Worm (Caenorhabditis elegans) whole organism, late embryonic: ENCODE measurements around the gene srx-102.

Source experiments
- C08G9.2 ChIP-seq: sonication (generic microtip); optimal IDR thresholded peaks from 2 replicates; lab custom pipeline; 2016; ENCODE audit warnings: mild to moderate bottlenecking, missing genetic modification characterization, moderate library complexity, missing compliant biosample characterization
- K09A11.1 ChIP-seq: sonication (generic microtip); optimal IDR thresholded peaks from 2 replicates; lab custom pipeline; 2017; ENCODE audit warnings: antibody characterized with exemption, mild to moderate bottlenecking, missing genetic modification characterization, missing compliant biosample characterization; ENCODE audit not compliant: insufficient read depth
- ama-1 ChIP-seq: fragments of 150-350 bp; optimal IDR thresholded peaks from 2 replicates; lab custom pipeline; 2014
- ceh-14 ChIP-seq: sonication (generic microtip); optimal IDR thresholded peaks from 2 replicates; lab custom pipeline; 2016; ENCODE audit warnings: missing genotype, missing genetic modification characterization, missing compliant biosample characterization
- ceh-19 ChIP-seq: fragments of 200-800 bp; sonication (Bioruptor generic); optimal IDR thresholded peaks from 2 replicates; lab custom pipeline; 2018; ENCODE audit warnings: mild to moderate bottlenecking, missing genetic modification characterization, missing compliant biosample characterization
- ceh-22 ChIP-seq: sonication (generic microtip); optimal IDR thresholded peaks from 2 replicates; lab custom pipeline; 2017; ENCODE audit warnings: missing biosample characterization, missing genetic modification characterization
- ceh-24 ChIP-seq: sonication (generic microtip); optimal IDR thresholded peaks from 2 replicates; lab custom pipeline; 2016; ENCODE audit warnings: mild to moderate bottlenecking, missing genetic modification characterization, missing compliant biosample characterization
- ceh-31 ChIP-seq: sonication (generic microtip); optimal IDR thresholded peaks from 2 replicates; lab custom pipeline; 2016; ENCODE audit warnings: missing genetic modification characterization, missing compliant biosample characterization
- ceh-45 ChIP-seq: fragments of 200-800 bp; sonication (Bioruptor generic); IDR thresholded peaks from 2 replicates; pipeline ENCODE4 v1.3.6; 2022; ENCODE audit warnings: missing genetic modification reagents, missing genetic modification characterization, missing compliant biosample characterization
- ceh-48 ChIP-seq: sonication (generic microtip); optimal IDR thresholded peaks from 2 replicates; lab custom pipeline; 2016; ENCODE audit warnings: missing genetic modification characterization, inconsistent platforms, missing compliant biosample characterization
- ceh-6 ChIP-seq: fragments of 200-800 bp; sonication (Bioruptor generic); optimal IDR thresholded peaks from 2 replicates; lab custom pipeline; 2018; ENCODE audit warnings: mild to moderate bottlenecking, missing genetic modification characterization, missing compliant biosample characterization
- ceh-9 ChIP-seq: sonication (generic microtip); optimal IDR thresholded peaks from 2 replicates; lab custom pipeline; 2016; ENCODE audit warnings: mild to moderate bottlenecking, missing genetic modification characterization, inconsistent platforms, missing compliant biosample characterization
- che-1 ChIP-seq: sonication (generic microtip); optimal IDR thresholded peaks from 2 replicates; lab custom pipeline; 2016; ENCODE audit warnings: mild to moderate bottlenecking, missing genetic modification characterization, missing compliant biosample characterization
- dmd-4 ChIP-seq: sonication (generic microtip); optimal IDR thresholded peaks from 2 replicates; lab custom pipeline; 2016; ENCODE audit warnings: borderline replicate concordance, missing genetic modification characterization, missing compliant biosample characterization
- elt-2 ChIP-seq: sonication (generic microtip); optimal IDR thresholded peaks from 2 replicates; lab custom pipeline; 2016; ENCODE audit warnings: missing genetic modification reagents, missing genetic modification characterization, missing compliant biosample characterization
- eyg-1 ChIP-seq: sonication (generic microtip); optimal IDR thresholded peaks from 2 replicates; lab custom pipeline; 2016; ENCODE audit warnings: missing genotype, missing genetic modification characterization, missing compliant biosample characterization
- fkh-6 ChIP-seq: sonication (generic microtip); optimal IDR thresholded peaks from 2 replicates; lab custom pipeline; 2016; ENCODE audit warnings: missing genetic modification characterization, missing compliant biosample characterization
- gmeb-2 ChIP-seq: sonication (generic microtip); optimal IDR thresholded peaks from 2 replicates; lab custom pipeline; 2016; ENCODE audit warnings: missing genetic modification characterization, inconsistent platforms, missing compliant biosample characterization
- hlh-30 ChIP-seq: sonication (generic microtip); optimal IDR thresholded peaks from 2 replicates; lab custom pipeline; 2017; ENCODE audit warnings: antibody characterized with exemption, missing genetic modification characterization, missing compliant biosample characterization; ENCODE audit not compliant: insufficient read depth
- hlh-6 ChIP-seq: sonication (generic microtip); optimal IDR thresholded peaks from 2 replicates; lab custom pipeline; 2016; ENCODE audit warnings: missing genotype, missing genetic modification characterization, missing compliant biosample characterization
- hlh-8 ChIP-seq: sonication (generic microtip); optimal IDR thresholded peaks from 2 replicates; lab custom pipeline; 2016; ENCODE audit warnings: missing genotype, missing genetic modification characterization, missing compliant biosample characterization
- madf-2 ChIP-seq: sonication (generic microtip); optimal IDR thresholded peaks from 2 replicates; lab custom pipeline; 2017; ENCODE audit warnings: missing genetic modification characterization, missing compliant biosample characterization
- nhr-11 ChIP-seq: fragments of 150-350 bp; optimal IDR thresholded peaks from 2 replicates; lab custom pipeline; 2014; ENCODE audit warnings: missing biosample characterization, missing genetic modification characterization
- nhr-232 ChIP-seq: sonication (generic microtip); optimal IDR thresholded peaks from 2 replicates; lab custom pipeline; 2016; ENCODE audit warnings: missing genetic modification characterization, missing compliant biosample characterization
- npax-4 ChIP-seq: sonication (generic microtip); optimal IDR thresholded peaks from 2 replicates; lab custom pipeline; 2016; ENCODE audit warnings: missing genetic modification characterization, missing compliant biosample characterization
- odd-2 ChIP-seq: sonication (generic microtip); optimal IDR thresholded peaks from 2 replicates; lab custom pipeline; 2017; ENCODE audit warnings: antibody characterized with exemption, mild to moderate bottlenecking, missing genetic modification characterization, missing compliant biosample characterization
- pag-3 ChIP-seq: sonication (generic microtip); optimal IDR thresholded peaks from 2 replicates; lab custom pipeline; 2016; ENCODE audit warnings: missing compliant biosample characterization, missing genetic modification characterization, borderline replicate concordance
- pax-1 ChIP-seq: fragments of 150-350 bp; optimal IDR thresholded peaks from 2 replicates; lab custom pipeline; 2014; ENCODE audit warnings: missing biosample characterization, missing genetic modification characterization
- pha-2 ChIP-seq: sonication (generic microtip); optimal IDR thresholded peaks from 2 replicates; lab custom pipeline; 2017; ENCODE audit warnings: mild to moderate bottlenecking, missing genetic modification characterization, missing compliant biosample characterization
- pros-1 ChIP-seq: fragments of 150-350 bp; optimal IDR thresholded peaks from 2 replicates; lab custom pipeline; 2014; ENCODE audit warnings: missing biosample characterization, missing genetic modification reagents, missing genetic modification characterization
- ref-2 ChIP-seq: sonication (generic microtip); optimal IDR thresholded peaks from 2 replicates; lab custom pipeline; 2016; ENCODE audit warnings: missing genetic modification characterization, missing compliant biosample characterization
- sox-2 ChIP-seq: fragments of 200-800 bp; sonication (Bioruptor generic); IDR thresholded peaks from 2 replicates; pipeline ENCODE4 v1.3.6; 2022; ENCODE audit warnings: missing genetic modification reagents, missing genetic modification characterization, missing compliant biosample characterization
- tbx-2 ChIP-seq: sonication (generic microtip); optimal IDR thresholded peaks from 2 replicates; lab custom pipeline; 2016; ENCODE audit warnings: missing genetic modification characterization, missing compliant biosample characterization
- tbx-7 ChIP-seq: sonication (generic microtip); optimal IDR thresholded peaks from 2 replicates; lab custom pipeline; 2016; ENCODE audit warnings: missing genotype, missing genetic modification characterization, missing compliant biosample characterization
- unc-3 ChIP-seq, 2 experiments: fragments of 200-800 bp in 1 of 2; sonication (Bioruptor generic) in 1 of 2; sonication (generic microtip) in 1 of 2; conservative IDR thresholded peaks in 1 of 2; optimal IDR thresholded peaks in 1 of 2; 2 replicates each; pipeline versions ENCODE4 v1.3.6 to Lab custom; 2016 to 2022; ENCODE audit warnings: missing compliant biosample characterization in 2 of 2, missing genetic modification characterization in 2 of 2, missing genetic modification reagents in 1 of 2
- unc-42 ChIP-seq: sonication (generic microtip); optimal IDR thresholded peaks from 2 replicates; lab custom pipeline; 2016; ENCODE audit warnings: missing genotype, missing genetic modification characterization, missing compliant biosample characterization
- unc-55 ChIP-seq: sonication (generic microtip); optimal IDR thresholded peaks from 2 replicates; lab custom pipeline; 2017; ENCODE audit warnings: missing biosample characterization, missing genetic modification reagents, missing genetic modification characterization
- ztf-16 ChIP-seq: sonication (generic microtip); optimal IDR thresholded peaks from 2 replicates; lab custom pipeline; 2017; ENCODE audit warnings: missing genetic modification characterization, missing compliant biosample characterization

The srx-102 gene

DNA sequence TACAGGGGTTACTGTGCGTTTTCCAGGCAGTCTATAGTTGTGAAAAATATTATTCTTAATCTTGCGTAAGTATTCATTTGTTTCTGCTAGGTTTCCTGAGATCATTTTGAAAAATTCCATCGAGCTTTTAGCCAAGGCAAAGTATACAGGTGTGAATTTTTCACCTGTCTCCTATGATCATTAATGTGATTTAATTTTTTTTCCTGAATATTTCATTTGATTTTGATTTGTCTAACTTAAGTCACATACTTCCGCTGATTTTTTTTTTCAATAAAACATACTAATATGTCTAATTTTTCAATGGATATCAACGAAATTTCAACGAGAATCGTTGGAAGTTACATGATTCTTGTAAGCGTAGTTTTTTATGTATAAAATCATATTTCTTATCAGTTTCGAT lies 10.8 kb upstream of the srx-102 start, which contains the start of gene srx-108:
Gene srx-108 (plus strand): TSS at position 301 of the 400 bp plus-strand sequence.
- TF ChIP-seq eyg-1 (no peak), elt-2 (no peak), ceh-6 (GFP tag; lab: Kevin White, UChicago) (no peak), K09A11.1 (tag; lab: Kevin White, UChicago) (no peak)

DNA sequence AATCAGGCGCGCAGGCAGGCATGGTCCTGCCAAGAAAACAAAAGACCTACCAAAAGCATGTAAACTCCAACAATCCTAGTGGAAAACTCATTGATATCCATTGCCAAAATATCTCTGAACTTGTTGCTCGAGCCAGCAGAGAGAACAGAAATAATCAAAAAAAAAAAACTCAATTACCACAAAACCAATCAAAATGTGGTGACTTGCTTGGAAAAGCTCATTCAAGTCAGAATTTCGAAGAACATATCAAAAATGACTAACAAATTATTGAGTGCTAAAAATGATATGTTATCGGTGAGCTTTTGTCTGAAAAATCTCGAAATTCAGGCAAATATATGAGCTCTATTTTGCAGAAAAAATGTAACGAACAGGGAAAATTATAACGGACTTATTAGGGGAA lies 6.7 kb upstream of the srx-102 start, which contains the start of gene srx-105:
Gene srx-105 (minus strand): TSS at position 101 of the 400 bp plus-strand sequence.
- TF ChIP-seq ceh-48 (tag; lab: Kevin White, UChicago): no peak
- no peak for TF ChIP-seq C08G9.2 (tag; lab: Kevin White, UChicago)
- no peak for TF ChIP-seq hlh-8 (tag; lab: Kevin White, UChicago)
- TF ChIP-seq ref-2 (tag; lab: Kevin White, UChicago): no peak
- TF ChIP-seq nhr-11 (tag; lab: Kevin White, UChicago): no peak
- TF ChIP-seq unc-55 (GFP tag; lab: Kevin White, UChicago): no peak
- TF ChIP-seq che-1: no peak

- no peak for TF ChIP-seq elt-2
Measured at ce11 chrII:3699591-3699990, 5.0 kb upstream of the srx-102 start, which contains the start of gene srx-104. Gene srx-104, minus strand, starts transcription at chrII:3699691.

- TF ChIP-seq hlh-6 (tag; lab: Kevin White, UChicago) (no peak), npax-4 (tag; lab: Kevin White, UChicago) (no peak), fkh-6 (no peak), ceh-45 (GFP tag; lab: Robert Waterston, UW) (no peak), ceh-14 (tag; lab: Kevin White, UChicago) (no peak), ama-1 (lab: Kevin White, UChicago) (no peak), unc-42 (tag; lab: Kevin White, UChicago) (no peak), nhr-232 (no peak), pha-2 (no peak), ceh-9 (tag; lab: Kevin White, UChicago) (no peak), tbx-7 (tag; lab: Kevin White, UChicago) (no peak), pros-1 (tag; lab: Kevin White, UChicago) (no peak)
Measured at ce11 chrII:3690646-3691045, 3.9 kb downstream of the srx-102 start, which contains the start of gene srx-101. Gene srx-101, minus strand, starts transcription at chrII:3690746.

DNA sequence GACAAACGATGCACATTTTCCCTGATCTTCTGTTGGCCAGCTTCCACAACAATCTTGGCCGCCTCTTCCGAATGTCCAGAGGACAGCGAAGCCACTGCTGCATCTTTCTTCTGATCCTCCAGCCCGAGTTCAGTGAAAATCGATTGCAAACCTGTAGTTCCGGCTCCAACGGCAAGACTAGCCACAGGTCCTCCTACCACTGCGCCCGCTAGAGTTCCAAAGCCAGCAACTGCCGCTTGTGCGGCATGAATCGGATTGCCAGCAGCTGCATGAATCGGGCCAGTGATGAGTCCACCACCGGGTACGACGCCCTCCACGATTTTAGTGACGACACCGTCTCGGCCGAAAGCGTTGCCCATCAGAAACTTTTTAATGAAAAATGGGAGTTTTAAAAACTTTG lies 6.2 kb downstream of the srx-102 start, which contains the start of gene ifas-1:
Gene ifas-1 (minus strand): TSS at position 387 of the 400 bp plus-strand sequence.
- TF ChIP-seq ceh-24 (no peak), tbx-7 (tag; lab: Kevin White, UChicago) (no peak), hlh-8 (tag; lab: Kevin White, UChicago) (no peak), ztf-16 (no peak), odd-2 (tag; lab: Kevin White, UChicago) (no peak), nhr-232 (no peak), pros-1 (tag; lab: Kevin White, UChicago) (no peak), pag-3 (tag; lab: Kevin White, UChicago) (no peak), unc-3 (GFP tag; conservative IDR thresholded peaks at IDR 0.05; lab: Robert Waterston, UW) (no peak), unc-3 (tag; optimal IDR thresholded peaks at IDR 0.05; lab: Kevin White, UChicago) (no peak), madf-2 (tag; lab: Kevin White, UChicago) (no peak), pax-1 (tag; lab: Kevin White, UChicago) (no peak)
- TF ChIP-seq, all 69 proteins: peak for 0

ce11 chrII:3684487-3685067 lies 10.0 kb downstream of the srx-102 start:
- TF ChIP-seq ceh-19 (GFP tag; lab: Kevin White, UChicago) (no peak), hlh-30 (tag; lab: Kevin White, UChicago) (no peak), tbx-2 (tag; lab: Kevin White, UChicago) (no peak), ceh-22 (tag; lab: Kevin White, UChicago) (no peak), sox-2 (no peak), ztf-16 (no peak), gmeb-2 (tag; lab: Kevin White, UChicago) (no peak), ceh-31 (tag; lab: Kevin White, UChicago) (no peak), dmd-4 (no peak)
